Worm (Caenorhabditis elegans): ENCODE results near the gene F47B8.1.

F47B8.1 gene

ce11 chrV:14341672-14342071 lies 27.5 kb upstream of the F47B8.1 start, which contains the start of gene F47B8.10:
TSS of gene F47B8.10 (plus strand) at chrV:14341972.
- TF ChIP-seq mdl-1 (tag; optimal IDR thresholded peaks at IDR 0.05) = no peak
- no peak for TF ChIP-seq lin-15B (tag; optimal IDR thresholded peaks at IDR 0.05)
- TF ChIP-seq nhr-237 (tag; optimal IDR thresholded peaks at IDR 0.05) = no peak
- TF ChIP-seq egl-5 (tag; optimal IDR thresholded peaks at IDR 0.05) = no peak
- no peak for TF ChIP-seq daf-12 (tag; optimal IDR thresholded peaks at IDR 0.05)
- TF ChIP-seq sea-2 (GFP tag; optimal IDR thresholded peaks at IDR 0.05) = no peak
- TF ChIP-seq snpc-4 (tag; optimal IDR thresholded peaks at IDR 0.05) = no peak
- no peak for TF ChIP-seq ceh-28 (tag; optimal IDR thresholded peaks at IDR 0.05)
- TF ChIP-seq ceh-9 (tag; optimal IDR thresholded peaks at IDR 0.05) = no peak
- no peak for TF ChIP-seq nhr-76 (tag; optimal IDR thresholded peaks at IDR 0.05)
- no peak for TF ChIP-seq zag-1 (tag; optimal IDR thresholded peaks at IDR 0.05)
- TF ChIP-seq nhr-25 (tag; optimal IDR thresholded peaks at IDR 0.05) = no peak
- TF ChIP-seq aly-2 (tag; optimal IDR thresholded peaks at IDR 0.05) = no peak
- TF ChIP-seq lin-39 (tag; optimal IDR thresholded peaks at IDR 0.05) = no peak
- TF ChIP-seq mml-1 (tag; optimal IDR thresholded peaks at IDR 0.05) = no peak

- TF ChIP-seq nhr-237 (tag; optimal IDR thresholded peaks at IDR 0.05) (no peak), mdl-1 (tag; optimal IDR thresholded peaks at IDR 0.05) (no peak), ZK546.5 (tag; optimal IDR thresholded peaks at IDR 0.05) (no peak), ama-1 (optimal IDR thresholded peaks at IDR 0.05) (no peak), snpc-4 (tag; optimal IDR thresholded peaks at IDR 0.05) (no peak), mml-1 (tag; optimal IDR thresholded peaks at IDR 0.05) (no peak), lin-15B (tag; optimal IDR thresholded peaks at IDR 0.05) (no peak), fkh-10 (GFP tag; optimal IDR thresholded peaks at IDR 0.05) (no peak), nfya-1 (tag; optimal IDR thresholded peaks at IDR 0.05; ENCODE audit: insufficient read depth) (no peak)
Observed at ce11 chrV:14336655-14337054, 22.5 kb upstream of the F47B8.1 start, which contains the start of gene srm-6. TSS of gene srm-6 (plus strand) at chrV:14336955.

ce11 chrV:14334901-14335300 lies 20.8 kb upstream of the F47B8.1 start, which contains the start of gene srm-5:
TSS of gene srm-5 (plus strand) at chrV:14335201.
- TF ChIP-seq ceh-9 (tag; optimal IDR thresholded peaks at IDR 0.05) (no peak), zag-1 (tag; optimal IDR thresholded peaks at IDR 0.05) (no peak), elt-3 (tag; optimal IDR thresholded peaks at IDR 0.05) (no peak), mml-1 (tag; optimal IDR thresholded peaks at IDR 0.05) (no peak), egl-5 (tag; optimal IDR thresholded peaks at IDR 0.05) (no peak), fkh-10 (GFP tag; optimal IDR thresholded peaks at IDR 0.05) (no peak), ceh-28 (tag; optimal IDR thresholded peaks at IDR 0.05) (no peak), ama-1 (optimal IDR thresholded peaks at IDR 0.05) (no peak), skn-1 (tag; optimal IDR thresholded peaks at IDR 0.05) (no peak), lin-39 (tag; optimal IDR thresholded peaks at IDR 0.05) (no peak), nhr-11 (tag; optimal IDR thresholded peaks at IDR 0.05) (no peak), ZK546.5 (tag; optimal IDR thresholded peaks at IDR 0.05) (no peak), nhr-12 (tag; optimal IDR thresholded peaks at IDR 0.05) (no peak), lin-15B (tag; optimal IDR thresholded peaks at IDR 0.05) (no peak), nfya-1 (tag; optimal IDR thresholded peaks at IDR 0.05; ENCODE audit: insufficient read depth) (no peak), lsy-12 (tag; optimal IDR thresholded peaks at IDR 0.05) (no peak)

ce11 chrV:14333116-14333515 lies 19.0 kb upstream of the F47B8.1 start, which contains the start of gene srm-4:
TSS of gene srm-4 (plus strand) at chrV:14333416.
- TF ChIP-seq nfya-1 (tag; optimal IDR thresholded peaks at IDR 0.05; ENCODE audit: insufficient read depth) (no peak), elt-1 (tag; optimal IDR thresholded peaks at IDR 0.05) (no peak), nhr-43 (tag; optimal IDR thresholded peaks at IDR 0.05; ENCODE audit: poor library complexity, severe bottlenecking) (no peak), ceh-16 (tag; optimal IDR thresholded peaks at IDR 0.05) (no peak), ZK546.5 (tag; optimal IDR thresholded peaks at IDR 0.05) (no peak), pha-4 (tag; optimal IDR thresholded peaks at IDR 0.05) (no peak), ceh-82 (tag; optimal IDR thresholded peaks at IDR 0.05) (no peak), ztf-11 (tag; optimal IDR thresholded peaks at IDR 0.05) (no peak), hmg-11 (tag; optimal IDR thresholded peaks at IDR 0.05) (no peak), mml-1 (tag; optimal IDR thresholded peaks at IDR 0.05) (no peak), nhr-237 (tag; optimal IDR thresholded peaks at IDR 0.05) (no peak), nhr-25 (tag; optimal IDR thresholded peaks at IDR 0.05) (no peak), skn-1 (tag; optimal IDR thresholded peaks at IDR 0.05) (no peak), elt-2 (tag; optimal IDR thresholded peaks at IDR 0.05) (no peak), aly-2 (tag; optimal IDR thresholded peaks at IDR 0.05) (no peak), nhr-77 (tag; optimal IDR thresholded peaks at IDR 0.05) (no peak), egl-27 (tag; optimal IDR thresholded peaks at IDR 0.05) (no peak), ama-1 (optimal IDR thresholded peaks at IDR 0.05) (no peak)

All from whole organism, L3 larva.